Worm (Caenorhabditis elegans): ENCODE measurements around the gene cyp-33E2.
A peak's percentile ranks its signal among the peaks of the same experiment; 100 is the strongest.

cyp-33E2 gene

DNA sequence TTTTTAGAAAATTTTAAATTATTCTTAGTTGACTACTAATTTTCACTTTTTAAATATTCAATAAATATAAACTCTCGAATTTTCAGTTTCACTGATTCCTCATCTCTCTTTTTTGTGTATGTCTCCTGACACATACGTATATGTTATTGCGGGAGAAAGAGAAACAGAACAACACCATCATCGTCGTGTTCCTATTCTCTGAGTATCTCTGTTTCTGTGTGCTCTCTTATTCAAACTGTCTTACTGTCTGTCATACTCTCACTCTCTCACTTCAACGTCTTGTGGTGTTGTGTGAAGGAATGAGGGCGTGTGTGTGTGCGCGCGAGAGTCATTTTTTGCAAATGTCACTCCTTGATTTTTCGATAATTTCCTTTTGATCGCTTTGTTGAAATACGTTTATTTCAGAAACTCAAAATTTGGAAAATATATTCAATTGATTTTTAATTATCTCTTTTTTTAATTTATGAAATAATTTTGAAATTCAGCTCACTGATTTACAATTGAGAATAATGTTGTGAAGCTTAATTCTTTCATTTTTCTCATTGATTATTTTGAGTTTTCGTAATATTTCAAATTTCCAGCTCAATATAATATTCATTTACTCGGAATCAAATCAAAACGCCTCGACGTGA, 8.1 kb downstream of the cyp-33E2 start, which contains the start of gene lin-49 (continued):
- peak; percentile 80 for TF ChIP-seq snu-23 (GFP tag; optimal IDR thresholded peaks at IDR 0.05)
- TF ChIP-seq fkh-8 (tag; optimal IDR thresholded peaks at IDR 0.05) = peak; percentile 70
- TF ChIP-seq ces-1 (GFP tag; optimal IDR thresholded peaks at IDR 0.05) = no peak
- peak; percentile 46 for TF ChIP-seq xbp-1 (tag; optimal IDR thresholded peaks at IDR 0.05)
- TF ChIP-seq dsc-1 (tag; optimal IDR thresholded peaks at IDR 0.05) = peak; percentile 1
- peak; percentile 31 to 48 (median 44) for TF ChIP-seq dpl-1 (GFP tag; optimal IDR thresholded peaks at IDR 0.05)
- TF ChIP-seq nhr-77 (tag; optimal IDR thresholded peaks at IDR 0.05) = no peak
- peak; percentile 57 for TF ChIP-seq fos-1 (tag; optimal IDR thresholded peaks at IDR 0.05)
- TF ChIP-seq swsn-7 (tag; optimal IDR thresholded peaks at IDR 0.05) = peak; percentile 58
- TF ChIP-seq mep-1 (tag; optimal IDR thresholded peaks at IDR 0.05) = peak; percentile 90
- TF ChIP-seq nhr-85 (tag) = peak; percentile 87
- TF ChIP-seq egl-13 (tag; optimal IDR thresholded peaks at IDR 0.05) = peak; percentile 17
- TF ChIP-seq lir-3 (tag; optimal IDR thresholded peaks at IDR 0.05; ENCODE audit: poor library complexity) = peak; percentile 49
- TF ChIP-seq nhr-20 (tag; optimal IDR thresholded peaks at IDR 0.05) = peak; percentile 61
- TF ChIP-seq lin-14 (GFP tag; optimal IDR thresholded peaks at IDR 0.05) = peak; percentile 95
- peak; percentile 64 to 79 for TF ChIP-seq lin-35 (GFP tag; optimal IDR thresholded peaks at IDR 0.05)
- TF ChIP-seq F16B12.6 (tag; optimal IDR thresholded peaks at IDR 0.05) = no peak
- TF ChIP-seq nhr-90 (tag; optimal IDR thresholded peaks at IDR 0.05; ENCODE audit: poor library complexity) = peak; percentile 33
- peak; percentile 9 for TF ChIP-seq jun-1 (tag; optimal IDR thresholded peaks at IDR 0.05)
- TF ChIP-seq fkh-4 (tag; optimal IDR thresholded peaks at IDR 0.05; ENCODE audit: borderline replicate concordance) = no peak

- TF ChIP-seq lin-15B (tag; optimal IDR thresholded peaks at IDR 0.05) (no peak), nhr-47 (tag; optimal IDR thresholded peaks at IDR 0.05) (no peak), Y116A8C.19 (tag; optimal IDR thresholded peaks at IDR 0.05; ENCODE audit: borderline replicate concordance) (no peak), nhr-85 (tag) (peak; percentile 70), blmp-1 (tag; optimal IDR thresholded peaks at IDR 0.05) (peak; percentile 48), elt-3 (tag; optimal IDR thresholded peaks at IDR 0.05) (peak in 1 of 6 experiments; percentile 55)
Measured at ce11 chrIV:8625730-8626129, 13.6 kb downstream of the cyp-33E2 start.

DNA sequence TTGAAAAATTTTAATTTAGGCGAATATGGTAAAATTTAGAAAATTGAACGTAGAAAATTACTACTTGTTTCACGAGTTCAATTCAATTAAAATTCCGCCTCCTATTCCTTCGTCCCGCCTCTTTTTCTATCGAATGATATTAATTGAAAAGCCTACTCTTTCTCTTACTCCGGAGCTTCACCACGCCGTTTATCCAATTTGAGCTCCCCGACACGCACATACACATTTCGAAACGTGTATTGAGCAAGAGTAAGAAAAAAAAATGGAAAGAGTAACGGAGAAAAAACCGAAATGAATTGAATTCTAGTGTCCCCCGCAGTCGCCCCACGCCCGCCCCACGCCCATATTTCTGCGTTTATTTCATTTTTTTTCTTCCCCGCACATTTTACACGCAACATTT, 14.2 kb downstream of the cyp-33E2 start:
- no peak for TF ChIP-seq nhr-19 (GFP tag; conservative IDR thresholded peaks at IDR 0.05)
- TF ChIP-seq lin-14 (GFP tag; optimal IDR thresholded peaks at IDR 0.05) = peak; percentile 68
- no peak for TF ChIP-seq zag-1 (tag; optimal IDR thresholded peaks at IDR 0.05)
- TF ChIP-seq nhr-28 (tag; optimal IDR thresholded peaks at IDR 0.05) = no peak
- TF ChIP-seq ets-5 (GFP tag; IDR thresholded peaks at IDR 0.05) = no peak
- TF ChIP-seq pax-3 (tag; optimal IDR thresholded peaks at IDR 0.05) = no peak
- no peak for TF ChIP-seq sox-4 (tag; optimal IDR thresholded peaks at IDR 0.05)
- TF ChIP-seq irx-1 (tag; optimal IDR thresholded peaks at IDR 0.05) = no peak
- TF ChIP-seq ces-1 (GFP tag; optimal IDR thresholded peaks at IDR 0.05) = peak; percentile 61
- TF ChIP-seq ceh-88 (GFP tag; IDR thresholded peaks at IDR 0.05) = no peak
- TF ChIP-seq hpl-2 (GFP tag; optimal IDR thresholded peaks at IDR 0.05) = no peak
- no peak for TF ChIP-seq alr-1 (tag; optimal IDR thresholded peaks at IDR 0.05; ENCODE audit: borderline replicate concordance)
- TF ChIP-seq aha-1 (tag; optimal IDR thresholded peaks at IDR 0.05) = no peak
- no peak for TF ChIP-seq lsy-2 (tag; optimal IDR thresholded peaks at IDR 0.05)

- TF ChIP-seq tbx-2 (tag; optimal IDR thresholded peaks at IDR 0.05) (peak; percentile 20), skn-1 (tag; optimal IDR thresholded peaks at IDR 0.05) (peak; percentile 48), sptf-1 (tag; optimal IDR thresholded peaks at IDR 0.05) (no peak), xbp-1 (tag; optimal IDR thresholded peaks at IDR 0.05) (peak; percentile 9), nhr-12 (tag; optimal IDR thresholded peaks at IDR 0.05) (no peak), nhr-85 (tag) (peak; percentile 88), ceh-90 (tag; optimal IDR thresholded peaks at IDR 0.05) (no peak), nhr-77 (tag; optimal IDR thresholded peaks at IDR 0.05) (peak; percentile 59), vab-15 (tag; optimal IDR thresholded peaks at IDR 0.05) (no peak), dpl-1 (GFP tag; optimal IDR thresholded peaks at IDR 0.05) (peak in 2 of 3 experiments; percentile 19), lin-35 (GFP tag; optimal IDR thresholded peaks at IDR 0.05) (peak in 1 of 2 experiments; percentile 47), fkh-8 (tag; optimal IDR thresholded peaks at IDR 0.05) (no peak), nhr-71 (tag; optimal IDR thresholded peaks at IDR 0.05) (peak; percentile 54), egl-27 (tag; optimal IDR thresholded peaks at IDR 0.05) (peak in 1 of 2 experiments; percentile 41), lin-14 (GFP tag; optimal IDR thresholded peaks at IDR 0.05) (peak; percentile 86), efl-1 (optimal IDR thresholded peaks at IDR 0.05) (peak in 1 of 2 experiments; percentile 18), efl-1 (GFP tag; optimal IDR thresholded peaks at IDR 0.05 in 1 of 2) (no peak), nhr-47 (tag; optimal IDR thresholded peaks at IDR 0.05) (peak; percentile 32), pqm-1 (tag; optimal IDR thresholded peaks at IDR 0.05) (no peak)
Measured at ce11 chrIV:8627328-8627727, 15.2 kb downstream of the cyp-33E2 start, which contains the start of gene F42A9.11. TSS of gene F42A9.11 (plus strand) at chrIV:8627637.
